Worm (Caenorhabditis elegans) whole organism, L4 larva: Measurements from ENCODE around the gene snf-11.

Experiments used
- ama-1 ChIP-seq: fragments of 150-350 bp; optimal IDR thresholded peaks from 2 replicates; lab custom pipeline; 2014; ENCODE audit warnings: inconsistent platforms, mixed read lengths
- ceh-82 ChIP-seq: sonication (generic microtip); optimal IDR thresholded peaks from 2 replicates; lab custom pipeline; 2017; ENCODE audit warnings: missing biosample characterization, missing genetic modification characterization
- dmd-6 ChIP-seq: fragments of 200-800 bp; sonication (Bioruptor generic); IDR thresholded peaks from 2 replicates; pipeline ENCODE4 v1.3.6; 2022; ENCODE audit warnings: missing genetic modification reagents, missing genetic modification characterization, missing compliant biosample characterization
- fkh-10 ChIP-seq: fragments of 150-350 bp; optimal IDR thresholded peaks from 2 replicates; lab custom pipeline; 2014; ENCODE audit warnings: missing biosample characterization, missing genetic modification reagents, missing genetic modification characterization
- fos-1 ChIP-seq: fragments of 150-350 bp; optimal IDR thresholded peaks from 2 replicates; lab custom pipeline; 2014; ENCODE audit warnings: missing biosample characterization, missing genetic modification characterization
- lim-7 ChIP-seq: fragments of 200-800 bp; sonication (Bioruptor generic); IDR thresholded peaks from 2 replicates; pipeline ENCODE4 v1.3.6; 2022; ENCODE audit warnings: missing genetic modification characterization, missing compliant biosample characterization
- lin-15B ChIP-seq: fragments of 150-350 bp; sonication (generic microtip); optimal IDR thresholded peaks from 3 replicates; lab custom pipeline; 2014; ENCODE audit warnings: missing biosample characterization, missing genetic modification characterization
- mdl-1 ChIP-seq, 2 experiments: fragments of 150-350 bp in 1 of 2; sonication (generic microtip) in 1 of 2; optimal IDR thresholded peaks; 2 replicates each; lab custom pipeline; 2014 to 2017; ENCODE audit warnings: missing biosample characterization in 2 of 2, missing genetic modification characterization in 2 of 2
- saeg-2 ChIP-seq: fragments of 200-800 bp; sonication (Bioruptor generic); IDR thresholded peaks from 2 replicates; pipeline ENCODE4 v1.3.6; 2022; ENCODE audit warnings: missing genetic modification reagents, missing genetic modification characterization, missing compliant biosample characterization
- skn-1 ChIP-seq: fragments of 150-350 bp; optimal IDR thresholded peaks from 2 replicates; lab custom pipeline; 2014; ENCODE audit warnings: missing biosample characterization, missing genetic modification characterization

- TF ChIP-seq saeg-2 (GFP tag; lab: Robert Waterston, UW) = no peak
- no peak for TF ChIP-seq fkh-10
- TF ChIP-seq skn-1 = no peak
- no peak for TF ChIP-seq lim-7 (GFP tag; lab: Robert Waterston, UW)
- TF ChIP-seq fos-1 = no peak
- TF ChIP-seq dmd-6 (GFP tag; lab: Robert Waterston, UW) = no peak
- no peak for TF ChIP-seq ama-1 (lab: Kevin White, UChicago)
- TF ChIP-seq ceh-82 (tag; lab: Kevin White, UChicago) = no peak
- TF ChIP-seq lin-15B (tag; lab: Kevin White, UChicago) = no peak
- TF ChIP-seq mdl-1 (tag; optimal IDR thresholded peaks at IDR 0.05; lab: Kevin White, UChicago) = no peak
These were observed 25.9 kb upstream of the snf-11 start, which contains the start of gene T02E9.6 for ce11 chrV:11334193-11334592.
